Fruit fly (Drosophila melanogaster): Measurements from ENCODE around the gene Mrm2.

- TF ChIP-seq psq (GFP tag; optimal IDR thresholded peaks at IDR 0.05) (no peak), Dfd (GFP tag; optimal IDR thresholded peaks at IDR 0.05) (no peak), fru (GFP tag; optimal IDR thresholded peaks at IDR 0.05) (no peak), foxo (GFP tag; optimal IDR thresholded peaks at IDR 0.05) (no peak), lola (GFP tag; optimal IDR thresholded peaks at IDR 0.05) (no peak)
Observed at dm6 chr3R:19858944-19859343, 2.5 kb upstream of the Mrm2 start.
